Worm (Caenorhabditis elegans) whole organism, midembryonic: ENCODE measurements around the gene lron-7.

Source experiments
- T22C8.4 ChIP-seq: fragments of 200-800 bp; sonication (Bioruptor generic); IDR thresholded peaks from 2 replicates; pipeline ENCODE4 v1.3.6; 2022; ENCODE audit warnings: missing genetic modification characterization, missing compliant biosample characterization
- cog-1 ChIP-seq: sonication (generic microtip); optimal IDR thresholded peaks from 2 replicates; lab custom pipeline; 2016; ENCODE audit warnings: missing genetic modification characterization, missing compliant biosample characterization
- flt-1 ChIP-seq: fragments of 200-800 bp; sonication (Bioruptor generic); IDR thresholded peaks from 2 replicates; pipeline ENCODE4 v1.3.6; 2022; ENCODE audit warnings: missing genetic modification characterization, missing compliant biosample characterization
- klf-2 ChIP-seq: fragments of 200-800 bp; sonication (Bioruptor generic); conservative IDR thresholded peaks from 2 replicates; pipeline ENCODE4 v1.3.6; 2022; ENCODE audit warnings: missing genetic modification reagents, missing genetic modification characterization, missing compliant biosample characterization
- med-1 ChIP-seq: sonication (generic microtip); optimal IDR thresholded peaks from 2 replicates; lab custom pipeline; 2017; ENCODE audit warnings: missing genetic modification characterization, mild to moderate bottlenecking, missing compliant biosample characterization, antibody characterized with exemption, missing genetic modification reagents; ENCODE audit not compliant: insufficient read depth
- ref-1 ChIP-seq: fragments of 200-800 bp; sonication (Bioruptor generic); conservative IDR thresholded peaks from 2 replicates; pipeline ENCODE4 v1.3.6; 2022; ENCODE audit warnings: missing genetic modification reagents, missing genetic modification characterization, missing compliant biosample characterization
- tab-1 ChIP-seq: fragments of 200-800 bp; sonication (Bioruptor generic); IDR thresholded peaks from 2 replicates; pipeline ENCODE4 v1.3.6; 2022; ENCODE audit warnings: missing genetic modification characterization, missing compliant biosample characterization
- ztf-23 ChIP-seq: fragments of 200-800 bp; sonication (Bioruptor generic); IDR thresholded peaks from 2 replicates; pipeline ENCODE4 v1.3.6; 2022; ENCODE audit warnings: missing genetic modification reagents, missing genetic modification characterization, missing compliant biosample characterization
- ztf-29 ChIP-seq: fragments of 200-800 bp; sonication (Bioruptor generic); IDR thresholded peaks from 2 replicates; pipeline ENCODE4 v1.3.6; 2022; ENCODE audit warnings: missing genetic modification reagents, missing genetic modification characterization, missing compliant biosample characterization

Gene lron-7

ce11 chrX:7291810-7292209, at the start of gene lron-7:
TSS of gene lron-7 (plus strand) at chrX:7292132.
- no peak for TF ChIP-seq T22C8.4 (GFP tag; lab: Robert Waterston, UW)
- TF ChIP-seq ref-1: no peak
- no peak for TF ChIP-seq med-1 (GFP tag; lab: Kevin White, UChicago)
- no peak for TF ChIP-seq ztf-29 (GFP tag; lab: Robert Waterston, UW)
- TF ChIP-seq klf-2 (GFP tag; lab: Robert Waterston, UW): no peak
- no peak for TF ChIP-seq ztf-23 (GFP tag; lab: Robert Waterston, UW)
- TF ChIP-seq tab-1 (GFP tag; lab: Robert Waterston, UW): no peak
- no peak for TF ChIP-seq flt-1 (GFP tag; lab: Robert Waterston, UW)
- no peak for TF ChIP-seq cog-1 (tag; lab: Kevin White, UChicago)

- TF ChIP-seq med-1 (GFP tag; lab: Kevin White, UChicago) (no peak), T22C8.4 (GFP tag; lab: Robert Waterston, UW) (no peak), ztf-23 (GFP tag; lab: Robert Waterston, UW) (no peak), ref-1 (no peak), flt-1 (GFP tag; lab: Robert Waterston, UW) (no peak)
These were observed 49.1 kb upstream of the lron-7 start, which contains the start of gene F46H5.7 for ce11 chrX:7242878-7243277. TSS of gene F46H5.7 (minus strand) at chrX:7242983.

ce11 chrX:7244756-7245155, 47.2 kb upstream of the lron-7 start:
- TF ChIP-seq cog-1 (tag; lab: Kevin White, UChicago): no peak
- no peak for TF ChIP-seq flt-1 (GFP tag; lab: Robert Waterston, UW)
- no peak for TF ChIP-seq ztf-29 (GFP tag; lab: Robert Waterston, UW)
- TF ChIP-seq ref-1: no peak
- no peak for TF ChIP-seq ztf-23 (GFP tag; lab: Robert Waterston, UW)
- no peak for TF ChIP-seq klf-2 (GFP tag; lab: Robert Waterston, UW)
- TF ChIP-seq T22C8.4 (GFP tag; lab: Robert Waterston, UW): no peak
- no peak for TF ChIP-seq tab-1 (GFP tag; lab: Robert Waterston, UW)

ce11 chrX:7254558-7254957, 37.4 kb upstream of the lron-7 start, which contains the start of gene F46H5.4:
TSS of gene F46H5.4 (minus strand) at chrX:7254610.
- TF ChIP-seq T22C8.4 (GFP tag; lab: Robert Waterston, UW) (no peak), cog-1 (tag; lab: Kevin White, UChicago) (peak; percentile 18), ref-1 (no peak), klf-2 (GFP tag; lab: Robert Waterston, UW) (no peak)

ce11 chrX:7256891-7257290, 35.0 kb upstream of the lron-7 start, which contains the start of gene F46H5.5:
TSS of gene F46H5.5 (minus strand) at chrX:7256991.
- TF ChIP-seq ztf-29 (GFP tag; lab: Robert Waterston, UW): no peak
- TF ChIP-seq med-1 (GFP tag; lab: Kevin White, UChicago): no peak

ce11 chrX:7260327-7261019, 31.5 kb upstream of the lron-7 start, which contains the start of gene lact-1:
TSS of gene lact-1 (minus strand) at chrX:7260377.
- no peak for TF ChIP-seq flt-1 (GFP tag; lab: Robert Waterston, UW)
- no peak for TF ChIP-seq med-1 (GFP tag; lab: Kevin White, UChicago)

- no peak for TF ChIP-seq tab-1 (GFP tag; lab: Robert Waterston, UW)
- peak; percentile 67; the same call in 1 of the 2 replicates for TF ChIP-seq flt-1 (GFP tag; lab: Robert Waterston, UW)
- no peak for TF ChIP-seq med-1 (GFP tag; lab: Kevin White, UChicago)
- peak; percentile 75 for TF ChIP-seq cog-1 (tag; lab: Kevin White, UChicago)
- TF ChIP-seq T22C8.4 (GFP tag; lab: Robert Waterston, UW): no peak
- TF ChIP-seq ztf-29 (GFP tag; lab: Robert Waterston, UW): peak; percentile 78; the same call in 1 of the 2 replicates
- TF ChIP-seq ztf-23 (GFP tag; lab: Robert Waterston, UW): peak; percentile 58; the same call in 1 of the 2 replicates
- TF ChIP-seq ref-1: no peak
- TF ChIP-seq klf-2 (GFP tag; lab: Robert Waterston, UW): no peak
These were observed 27.2 kb upstream of the lron-7 start for ce11 chrX:7264591-7265306.

ce11 chrX:7265348-7265747, 26.6 kb upstream of the lron-7 start, which contains the start of gene F46H5.2:
TSS of gene F46H5.2 (plus strand) at chrX:7265648.
- TF ChIP-seq ztf-29 (GFP tag; lab: Robert Waterston, UW) (no peak), klf-2 (GFP tag; lab: Robert Waterston, UW) (no peak), cog-1 (tag; lab: Kevin White, UChicago) (no peak), T22C8.4 (GFP tag; lab: Robert Waterston, UW) (no peak), tab-1 (GFP tag; lab: Robert Waterston, UW) (no peak), flt-1 (GFP tag; lab: Robert Waterston, UW) (no peak)

ce11 chrX:7268965-7269364, 23.0 kb upstream of the lron-7 start:
- no peak for TF ChIP-seq ref-1
- no peak for TF ChIP-seq tab-1 (GFP tag; lab: Robert Waterston, UW)
- no peak for TF ChIP-seq cog-1 (tag; lab: Kevin White, UChicago)
- no peak for TF ChIP-seq T22C8.4 (GFP tag; lab: Robert Waterston, UW)
- no peak for TF ChIP-seq ztf-29 (GFP tag; lab: Robert Waterston, UW)
- TF ChIP-seq ztf-23 (GFP tag; lab: Robert Waterston, UW): no peak
- TF ChIP-seq klf-2 (GFP tag; lab: Robert Waterston, UW): no peak
- TF ChIP-seq med-1 (GFP tag; lab: Kevin White, UChicago): no peak
- no peak for TF ChIP-seq flt-1 (GFP tag; lab: Robert Waterston, UW)
